Worm (Caenorhabditis elegans): ENCODE data around the gene srh-83.

DNA sequence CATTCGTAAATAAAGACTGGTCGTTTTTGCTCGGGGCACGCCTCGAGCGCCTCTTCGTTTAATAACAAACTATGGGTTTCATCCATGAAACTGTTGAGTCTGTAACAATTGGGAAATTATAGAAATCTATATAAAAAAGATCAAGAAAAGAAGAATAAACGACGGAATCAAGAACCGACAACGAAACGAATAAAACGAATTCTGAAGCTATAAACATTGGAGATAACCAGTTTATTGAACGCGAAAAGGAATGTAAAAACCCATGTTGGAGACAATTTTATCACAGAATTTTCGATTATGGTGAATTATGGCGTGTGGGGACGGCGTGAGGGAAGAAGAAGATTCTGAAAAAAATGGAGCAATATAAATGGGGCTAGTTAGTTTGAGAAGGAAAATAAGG is 50.5 kb downstream of the srh-83 start, which contains the start of gene soap-1:
- TF ChIP-seq W03F9.2 (tag; optimal IDR thresholded peaks at IDR 0.05) (no peak), him-1 (tag; optimal IDR thresholded peaks at IDR 0.05) (no peak), dao-5 (tag; optimal IDR thresholded peaks at IDR 0.05) (no peak)
